Fruit fly (Drosophila melanogaster) whole organism, embryonic: ENCODE results near the gene SIDL.

Experiments used
- Asciz ChIP-seq: fragments of 200-800 bp; sonication (Bioruptor generic); optimal IDR thresholded peaks from 2 replicates; lab custom pipeline; 2017; ENCODE audit warnings: missing biosample characterization, mild to moderate bottlenecking, missing genetic modification characterization, missing genetic modification reagents
- Awh ChIP-seq: fragments of 200-800 bp; sonication (Bioruptor generic); IDR thresholded peaks from 2 replicates; pipeline ENCODE4, ENCODE4 v1.3.6; 2022; ENCODE audit warnings: missing biosample characterization, missing genetic modification characterization
- CG10979 ChIP-seq: fragments of 200-800 bp; sonication (Bioruptor generic); optimal IDR thresholded peaks from 2 replicates; lab custom pipeline; 2018; ENCODE audit warnings: missing biosample characterization, mild to moderate bottlenecking, missing genetic modification characterization, moderate library complexity
- CG11085 ChIP-seq: fragments of 200-800 bp; sonication (Bioruptor generic); IDR thresholded peaks from 2 replicates; pipeline ENCODE4 v1.3.6; 2022; ENCODE audit warnings: missing biosample characterization, missing genetic modification characterization
- CG11695 ChIP-seq: fragments of 200-800 bp; sonication (Bioruptor generic); IDR thresholded peaks from 3 replicates; pipeline ENCODE4 v1.3.6; 2022; ENCODE audit warnings: missing biosample characterization, missing genetic modification characterization
- CG12104 ChIP-seq: fragments of 200-800 bp; sonication (Bioruptor generic); optimal IDR thresholded peaks from 3 replicates; lab custom pipeline; 2016; ENCODE audit warnings: missing biosample characterization, missing genetic modification characterization
- CG12659 ChIP-seq: fragments of 200-800 bp; sonication (Bioruptor generic); optimal IDR thresholded peaks from 3 replicates; lab custom pipeline; 2017; ENCODE audit warnings: mild to moderate bottlenecking, missing biosample characterization, missing genetic modification reagents, missing genetic modification characterization
- CG1602 ChIP-seq: fragments of 200-800 bp; sonication (Bioruptor generic); optimal IDR thresholded peaks from 3 replicates; lab custom pipeline; 2016; ENCODE audit warnings: missing biosample characterization, missing genetic modification characterization
- CG17802 ChIP-seq: fragments of 200-800 bp; sonication (Bioruptor generic); optimal IDR thresholded peaks from 2 replicates; lab custom pipeline; 2018; ENCODE audit warnings: missing biosample characterization, mild to moderate bottlenecking, missing genetic modification characterization, moderate library complexity
- CG32767 ChIP-seq: fragments of 200-800 bp; sonication (Bioruptor generic); IDR thresholded peaks from 2 replicates; pipeline ENCODE4 v1.3.6; 2022; ENCODE audit warnings: missing biosample characterization, missing genetic modification characterization
- CG42726 ChIP-seq: fragments of 200-800 bp; sonication (Bioruptor generic); IDR thresholded peaks from 2 replicates; pipeline ENCODE4 v1.3.6; 2022; ENCODE audit warnings: missing biosample characterization, missing genetic modification characterization; ENCODE audit not compliant: partially characterized antibody
- CG4360 ChIP-seq: fragments of 200-800 bp; sonication (Bioruptor generic); IDR thresholded peaks from 2 replicates; pipeline ENCODE4 v1.3.6; 2022; ENCODE audit warnings: missing biosample characterization, missing genetic modification characterization
- CG4854 ChIP-seq: fragments of 200-800 bp; sonication (Bioruptor generic); optimal IDR thresholded peaks from 2 replicates; lab custom pipeline; 2016; ENCODE audit warnings: missing biosample characterization, missing genetic modification characterization, inconsistent platforms
- CG7357 ChIP-seq: fragments of 200-800 bp; sonication (Bioruptor generic); IDR thresholded peaks from 3 replicates; pipeline ENCODE4 v1.3.6; 2022; ENCODE audit warnings: missing biosample characterization, missing genetic modification characterization
- CG7745 ChIP-seq: fragments of 200-800 bp; sonication (Bioruptor generic); optimal IDR thresholded peaks from 2 replicates; lab custom pipeline; 2018; ENCODE audit warnings: missing biosample characterization, mild to moderate bottlenecking, missing genetic modification characterization, moderate library complexity
- CG7987 ChIP-seq: fragments of 200-800 bp; sonication (Bioruptor generic); optimal IDR thresholded peaks from 2 replicates; lab custom pipeline; 2018; ENCODE audit warnings: missing biosample characterization, mild to moderate bottlenecking, missing genetic modification characterization, moderate library complexity
- CG9437 ChIP-seq: fragments of 200-800 bp; sonication (Bioruptor generic); optimal IDR thresholded peaks from 2 replicates; lab custom pipeline; 2018; ENCODE audit warnings: missing biosample characterization, mild to moderate bottlenecking, missing genetic modification characterization
- CG9727 ChIP-seq: fragments of 200-800 bp; sonication (Bioruptor generic); optimal IDR thresholded peaks from 3 replicates; lab custom pipeline; 2017; ENCODE audit warnings: missing biosample characterization, mild to moderate bottlenecking, missing genetic modification characterization
- D ChIP-seq, 2 experiments: fragments of 200-800 bp in 1 of 2; fragments of >200 bp in 1 of 2; sonication (Bioruptor generic) in 1 of 2; optimal IDR thresholded peaks; 2 replicates in 1 of 2; 3 replicates in 1 of 2; lab custom pipeline; 2017; ENCODE audit warnings: mild to moderate bottlenecking in 1 of 2, missing biosample characterization in 1 of 2, missing genetic modification characterization in 1 of 2, missing genetic modification reagents in 1 of 2
- Doc3 ChIP-seq: fragments of 200-800 bp; sonication (Bioruptor generic); IDR thresholded peaks from 3 replicates; pipeline ENCODE4 v1.3.6; 2022; ENCODE audit warnings: missing biosample characterization, missing genetic modification characterization; ENCODE audit not compliant: partially characterized antibody
- GATAe ChIP-seq: fragments of 200-800 bp; sonication (Bioruptor generic); conservative IDR thresholded peaks from 2 replicates; pipeline ENCODE4 v1.3.6; 2022; ENCODE audit warnings: missing biosample characterization, missing genetic modification characterization
- Hsf ChIP-seq: fragments of 200-800 bp; sonication (Bioruptor generic); optimal IDR thresholded peaks from 3 replicates; lab custom pipeline; 2016; ENCODE audit warnings: missing biosample characterization, missing genetic modification characterization
- NC2β ChIP-seq: fragments of 200-800 bp; sonication (Bioruptor generic); optimal IDR thresholded peaks from 2 replicates; lab custom pipeline; 2016; ENCODE audit warnings: missing biosample characterization, missing genetic modification characterization
- NfI ChIP-seq: fragments of 200-800 bp; sonication (Bioruptor generic); optimal IDR thresholded peaks from 3 replicates; lab custom pipeline; 2018; ENCODE audit warnings: missing biosample characterization, mild to moderate bottlenecking, missing genetic modification characterization, moderate library complexity
- PHDP ChIP-seq: fragments of 200-800 bp; sonication (Bioruptor generic); optimal IDR thresholded peaks from 3 replicates; lab custom pipeline; 2018; ENCODE audit warnings: missing biosample characterization, mild to moderate bottlenecking, missing genetic modification characterization, moderate library complexity
- Scr ChIP-seq: fragments of 200-800 bp; sonication (Bioruptor generic); IDR thresholded peaks from 2 replicates; pipeline ENCODE4 v1.3.6; 2022; ENCODE audit warnings: missing biosample characterization, missing genetic modification characterization; ENCODE audit not compliant: partially characterized antibody
- Trl ChIP-seq, 3 experiments: fragments of >200 bp in 2 of 3; fragments of 200-800 bp in 1 of 3; sonication (Bioruptor generic) in 1 of 3; optimal IDR thresholded peaks; 2 replicates in 1 of 3; 3 replicates in 2 of 3; lab custom pipeline; 2016 to 2017; ENCODE audit warnings: missing biosample characterization in 1 of 3, missing genetic modification characterization in 1 of 3
- Xrp1 ChIP-seq: fragments of 200-800 bp; sonication (Bioruptor generic); IDR thresholded peaks from 2 replicates; pipeline ENCODE4 v1.3.6; 2022; ENCODE audit warnings: missing biosample characterization, missing genetic modification characterization
- ara ChIP-seq: fragments of 200-800 bp; sonication (Bioruptor generic); IDR thresholded peaks from 2 replicates; pipeline ENCODE4 v1.3.6; 2022; ENCODE audit warnings: missing biosample characterization, missing genetic modification characterization
- bab2 ChIP-seq: fragments of 200-800 bp; sonication (Bioruptor generic); optimal IDR thresholded peaks from 2 replicates; lab custom pipeline; 2016; ENCODE audit warnings: missing biosample characterization, missing genetic modification characterization
- bsh ChIP-seq, 2 experiments: fragments of 200-800 bp; sonication (Bioruptor generic); optimal IDR thresholded peaks; 2 replicates each; lab custom pipeline; 2017 to 2018; ENCODE audit warnings: mild to moderate bottlenecking in 2 of 2, missing biosample characterization in 2 of 2, missing genetic modification characterization in 2 of 2, moderate library complexity in 1 of 2
- cato ChIP-seq: fragments of 200-800 bp; sonication (Bioruptor generic); optimal IDR thresholded peaks from 2 replicates; lab custom pipeline; 2016; ENCODE audit warnings: missing biosample characterization, missing genetic modification characterization, borderline replicate concordance
- dan ChIP-seq: fragments of 200-800 bp; sonication (Bioruptor generic); IDR thresholded peaks from 2 replicates; pipeline ENCODE4 v1.3.6; 2022; ENCODE audit warnings: missing biosample characterization, missing genetic modification characterization
- dysf ChIP-seq: fragments of 200-800 bp; sonication (Bioruptor generic); IDR thresholded peaks from 3 replicates; pipeline ENCODE4 v1.3.6; 2022; ENCODE audit warnings: missing biosample characterization, missing genetic modification characterization
- ems ChIP-seq: fragments of 200-800 bp; sonication (Bioruptor generic); optimal IDR thresholded peaks from 3 replicates; lab custom pipeline; 2016; ENCODE audit warnings: missing biosample characterization, missing genetic modification characterization
- fd96Cb ChIP-seq: fragments of 200-800 bp; sonication (Bioruptor generic); optimal IDR thresholded peaks from 2 replicates; lab custom pipeline; 2018; ENCODE audit warnings: missing biosample characterization, mild to moderate bottlenecking, missing genetic modification characterization, moderate library complexity
- gsb ChIP-seq: fragments of 200-800 bp; sonication (Bioruptor generic); IDR thresholded peaks from 2 replicates; pipeline ENCODE4 v1.3.6; 2022; ENCODE audit warnings: missing biosample characterization, missing genetic modification characterization
- lab ChIP-seq: fragments of 200-800 bp; sonication (Bioruptor generic); optimal IDR thresholded peaks from 3 replicates; lab custom pipeline; 2017; ENCODE audit warnings: missing biosample characterization, missing genetic modification characterization, mild to moderate bottlenecking, moderate library complexity, missing genetic modification reagents
- nau ChIP-seq: fragments of 200-800 bp; sonication (Bioruptor generic); optimal IDR thresholded peaks from 3 replicates; lab custom pipeline; 2017; ENCODE audit warnings: missing biosample characterization, mild to moderate bottlenecking, missing genetic modification characterization, missing genetic modification reagents
- peb ChIP-seq: fragments of 200-800 bp; sonication (Bioruptor generic); IDR thresholded peaks from 2 replicates; pipeline ENCODE4 v1.3.6; 2022; ENCODE audit warnings: missing biosample characterization, missing genetic modification characterization
- psq ChIP-seq: fragments of 200-800 bp; sonication (Bioruptor generic); optimal IDR thresholded peaks from 2 replicates; lab custom pipeline; 2017; ENCODE audit warnings: missing biosample characterization, missing genetic modification characterization
- scrt ChIP-seq: fragments of 200-800 bp; sonication (Bioruptor generic); optimal IDR thresholded peaks from 2 replicates; lab custom pipeline; 2018; ENCODE audit warnings: missing biosample characterization, mild to moderate bottlenecking, missing genetic modification characterization, moderate library complexity
- sim ChIP-seq: fragments of 200-800 bp; sonication (Bioruptor generic); IDR thresholded peaks from 2 replicates; pipeline ENCODE4 v1.3.6; 2022; ENCODE audit warnings: missing biosample characterization, missing genetic modification characterization
- vnd ChIP-seq: fragments of 200-800 bp; sonication (Bioruptor generic); IDR thresholded peaks from 3 replicates; pipeline ENCODE4 v1.3.6; 2022; ENCODE audit warnings: missing biosample characterization, missing genetic modification characterization; ENCODE audit not compliant: partially characterized antibody
- vvl ChIP-seq: fragments of 200-800 bp; sonication (Bioruptor generic); IDR thresholded peaks from 2 replicates; pipeline ENCODE4 v1.3.6; 2022; ENCODE audit warnings: missing biosample characterization, missing genetic modification characterization
- wek ChIP-seq: fragments of 200-800 bp; sonication (Bioruptor generic); optimal IDR thresholded peaks from 3 replicates; lab custom pipeline; 2018; ENCODE audit warnings: missing biosample characterization, mild to moderate bottlenecking, missing genetic modification characterization, moderate library complexity

The SIDL gene

dm6 chr3R:15208712-15209499 lies 9.8 kb downstream of the SIDL start, which contains the start of the genes Spn88Eb and Mau2 (continued):
- TF ChIP-seq scrt (GFP tag; lab: Kevin White, UChicago) (no peak), lab (GFP tag; lab: Kevin White, UChicago) (no peak), Asciz (GFP tag; lab: Kevin White, UChicago) (no peak), CG17802 (tag; lab: Kevin White, UChicago) (peak; percentile 98), Xrp1 (GFP tag; lab: Robert Waterston, UW) (peak; percentile 78), dysf (GFP tag; lab: Robert Waterston, UW) (peak; percentile 80), D (optimal IDR thresholded peaks at IDR 0.05; lab: Kevin White, UChicago) (no peak), D (GFP tag; optimal IDR thresholded peaks at IDR 0.05; lab: Kevin White, UChicago) (peak; percentile 14), CG9437 (GFP tag; lab: Kevin White, UChicago) (peak; percentile 38), GATAe (GFP tag; lab: Robert Waterston, UW) (no peak; the same call in 1 of the 2 replicates), CG7357 (GFP tag; lab: Robert Waterston, UW) (no peak), Awh (peak; percentile 24; the same call in 1 of the 2 replicates), fd96Cb (tag; lab: Kevin White, UChicago) (peak; percentile 28), Scr (GFP tag; lab: Robert Waterston, UW) (peak; percentile 77), psq (GFP tag; lab: Kevin White, UChicago) (no peak), CG42726 (GFP tag; lab: Robert Waterston, UW) (peak; percentile 67), Doc3 (GFP tag; lab: Robert Waterston, UW) (peak; percentile 55; the same call in 2 of the 3 replicates), gsb (GFP tag; lab: Robert Waterston, UW) (peak; percentile 47; the same call in 1 of the 2 replicates), CG12104 (peak; percentile 8), cato (peak; percentile 24), CG11695 (GFP tag; lab: Robert Waterston, UW) (no peak; the same call in 2 of the 3 replicates), PHDP (tag; lab: Kevin White, UChicago) (peak; percentile 33), NfI (GFP tag; lab: Kevin White, UChicago) (peak; percentile 73), NC2β (peak; percentile 44), CG4360 (GFP tag; lab: Robert Waterston, UW) (no peak), vnd (GFP tag; lab: Robert Waterston, UW) (peak; percentile 69; the same call in 2 of the 3 replicates), dan (GFP tag; lab: Robert Waterston, UW) (no peak), sim (GFP tag; lab: Robert Waterston, UW) (no peak), CG1602 (peak; percentile 43), Hsf (GFP tag; lab: Kevin White, UChicago) (peak; percentile 49), CG9727 (GFP tag; lab: Kevin White, UChicago) (peak; percentile 48), nau (GFP tag; lab: Kevin White, UChicago) (no peak), peb (GFP tag; lab: Robert Waterston, UW) (0 out of 2 replicates have a peak, but pooled peaks have one; percentile 33), CG12659 (GFP tag; lab: Kevin White, UChicago) (peak; percentile 75), CG7745 (tag; lab: Kevin White, UChicago) (no peak), CG11085 (GFP tag; lab: Robert Waterston, UW) (peak; percentile 76), bsh (GFP tag; optimal IDR thresholded peaks at IDR 0.05; lab: Kevin White, UChicago) (peak in 1 of 2 experiments; percentile 46), CG32767 (GFP tag; lab: Robert Waterston, UW) (0 out of 2 replicates have a peak, but pooled peaks have one; percentile 52), vvl (peak; percentile 83), Trl (optimal IDR thresholded peaks at IDR 0.05; lab: Kevin White, UChicago) (no peak), Trl (GFP tag; optimal IDR thresholded peaks at IDR 0.05; lab: Kevin White, UChicago) (peak; percentile 70), ems (peak; percentile 61), CG10979 (peak; percentile 43), CG4854 (GFP tag; lab: Kevin White, UChicago) (no peak), wek (no peak), CG7987 (peak; percentile 10), bab2 (GFP tag; lab: Kevin White, UChicago) (peak; percentile 61), ara (GFP tag; lab: Robert Waterston, UW) (peak; percentile 43; the same call in 1 of the 2 replicates)
